Worm (Caenorhabditis elegans): ENCODE measurements around the gene F19H6.4.

Gene F19H6.4

ce11 chrX:12407297-12407696 is 41.8 kb downstream of the F19H6.4 start:
- TF ChIP-seq bed-3 (GFP tag; optimal IDR thresholded peaks at IDR 0.05), result no peak
- TF ChIP-seq unc-62 (GFP tag; optimal IDR thresholded peaks at IDR 0.05), result no peak
- TF ChIP-seq mls-2 (tag; optimal IDR thresholded peaks at IDR 0.05), result peak; percentile 33
- no peak for TF ChIP-seq sem-2 (GFP tag; optimal IDR thresholded peaks at IDR 0.05)
- no peak for TF ChIP-seq ceh-83 (GFP tag; optimal IDR thresholded peaks at IDR 0.05)
- TF ChIP-seq ces-1 (GFP tag; optimal IDR thresholded peaks at IDR 0.05), result peak; percentile 98
- peak; percentile 71 for TF ChIP-seq sptf-1 (tag; optimal IDR thresholded peaks at IDR 0.05)
- no peak for TF ChIP-seq lin-32 (GFP tag; optimal IDR thresholded peaks at IDR 0.05)
- TF ChIP-seq drap-1 (GFP tag; optimal IDR thresholded peaks at IDR 0.05), result peak; percentile 62
- TF ChIP-seq cnd-1 (tag; optimal IDR thresholded peaks at IDR 0.05), result no peak
- peak; percentile 32 for TF ChIP-seq unc-120 (tag; optimal IDR thresholded peaks at IDR 0.05; ENCODE audit: poor library complexity, severe bottlenecking)

ce11 chrX:12413941-12414340 is 48.5 kb downstream of the F19H6.4 start, which contains the start of gene lin-2:
Gene lin-2, minus strand, starts transcription at chrX:12414041.
- TF ChIP-seq mep-1 (tag; optimal IDR thresholded peaks at IDR 0.05), result no peak
- TF ChIP-seq lin-32 (GFP tag; optimal IDR thresholded peaks at IDR 0.05), result no peak
- no peak for TF ChIP-seq bed-3 (GFP tag; optimal IDR thresholded peaks at IDR 0.05)
- TF ChIP-seq drap-1 (GFP tag; optimal IDR thresholded peaks at IDR 0.05), result no peak
- no peak for TF ChIP-seq ztf-11 (tag; optimal IDR thresholded peaks at IDR 0.05)
- TF ChIP-seq cnd-1 (tag; optimal IDR thresholded peaks at IDR 0.05), result no peak
- no peak for TF ChIP-seq lin-13 (tag; optimal IDR thresholded peaks at IDR 0.05)
- no peak for TF ChIP-seq unc-120 (tag; optimal IDR thresholded peaks at IDR 0.05; ENCODE audit: poor library complexity, severe bottlenecking)
- no peak for TF ChIP-seq mls-2 (tag; optimal IDR thresholded peaks at IDR 0.05)

ce11 chrX:12415832-12416231 is 50.3 kb downstream of the F19H6.4 start:
- TF ChIP-seq bed-3 (GFP tag; optimal IDR thresholded peaks at IDR 0.05), result no peak
- peak; percentile 94 for TF ChIP-seq hlh-1 (tag; optimal IDR thresholded peaks at IDR 0.05)

Data from whole organism, mixed stage, embryonic.